Comparison of ENCODE assay signal across 1 worm cellular context in the genomic region with DNA sequence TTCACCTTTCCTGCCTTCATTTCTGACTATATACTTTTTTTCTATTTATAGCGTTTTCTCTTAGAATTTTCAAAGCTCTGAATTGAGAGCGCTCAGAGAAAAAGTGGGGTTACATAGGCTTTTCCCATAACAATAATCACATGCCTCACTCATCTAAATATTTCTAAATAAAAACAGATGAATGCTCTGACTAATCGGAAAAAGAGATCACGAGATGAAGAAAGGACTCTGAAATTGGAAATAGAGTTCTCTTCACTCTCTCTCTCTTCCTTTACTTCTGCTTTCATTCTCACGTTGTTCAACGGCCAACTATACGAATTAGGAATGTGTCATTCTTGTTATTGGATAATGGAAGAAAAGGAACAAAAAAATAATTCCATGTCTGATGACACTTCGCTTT.
TF ChIP-seq lines count a peak whose summit lies in the region.

No protein-coding gene starts in this region.

TF ChIP-seq in whole organism, L1 larva, 84 proteins besides CTCF, POLR2A, EP300 and RAD21 (continued from another document):
- TF ChIP-seq nhr-77 (tag; optimal IDR thresholded peaks at IDR 0.05; lab: Kevin White, UChicago) = no peak
- TF ChIP-seq C04F5.9 (tag; optimal IDR thresholded peaks at IDR 0.05; lab: Kevin White, UChicago) = no peak
- no peak for TF ChIP-seq efl-1 (optimal IDR thresholded peaks at IDR 0.05; lab: Kevin White, UChicago)
- TF ChIP-seq efl-1 (GFP tag; optimal IDR thresholded peaks at IDR 0.05 in 1 of 2; lab: Kevin White, UChicago) = peak in 1 of 2 experiments; percentile 19
- TF ChIP-seq sptf-1 (tag; optimal IDR thresholded peaks at IDR 0.05; lab: Kevin White, UChicago) = no peak
- TF ChIP-seq fkh-4 (tag; optimal IDR thresholded peaks at IDR 0.05; lab: Kevin White, UChicago; ENCODE audit: borderline replicate concordance) = peak; percentile 48
- TF ChIP-seq xbp-1 (tag; optimal IDR thresholded peaks at IDR 0.05; lab: Kevin White, UChicago) = peak; percentile 15
- no peak for TF ChIP-seq elt-2 (tag; optimal IDR thresholded peaks at IDR 0.05; lab: Kevin White, UChicago)
- TF ChIP-seq ces-1 (GFP tag; optimal IDR thresholded peaks at IDR 0.05; lab: Kevin White, UChicago) = no peak
- no peak for TF ChIP-seq ceh-90 (tag; optimal IDR thresholded peaks at IDR 0.05; lab: Kevin White, UChicago)
- TF ChIP-seq blmp-1 (tag; optimal IDR thresholded peaks at IDR 0.05; lab: Kevin White, UChicago) = no peak
- no peak for TF ChIP-seq lin-15B (tag; optimal IDR thresholded peaks at IDR 0.05; lab: Kevin White, UChicago)
- TF ChIP-seq pax-3 (tag; optimal IDR thresholded peaks at IDR 0.05; lab: Kevin White, UChicago) = peak; percentile 52
- no peak for TF ChIP-seq skn-1 (tag; optimal IDR thresholded peaks at IDR 0.05; lab: Kevin White, UChicago)
- TF ChIP-seq nhr-85 (tag; lab: Kevin White, UChicago) = no peak
- no peak for TF ChIP-seq ceh-63 (GFP tag; optimal IDR thresholded peaks at IDR 0.05; lab: Kevin White, UChicago)
- TF ChIP-seq unc-62 (GFP tag; optimal IDR thresholded peaks at IDR 0.05; lab: Kevin White, UChicago) = no peak
- TF ChIP-seq zip-4 (GFP tag; optimal IDR thresholded peaks at IDR 0.05; lab: Kevin White, UChicago) = no peak
- no peak for TF ChIP-seq ceh-82 (tag; optimal IDR thresholded peaks at IDR 0.05; lab: Kevin White, UChicago)
- TF ChIP-seq egl-13 (tag; optimal IDR thresholded peaks at IDR 0.05; lab: Kevin White, UChicago) = no peak
- TF ChIP-seq fkh-8 (tag; optimal IDR thresholded peaks at IDR 0.05; lab: Kevin White, UChicago) = peak; percentile 93
- TF ChIP-seq nhr-11 (tag; optimal IDR thresholded peaks at IDR 0.05; lab: Kevin White, UChicago) = peak; percentile 10
- no peak for TF ChIP-seq lin-39 (tag; optimal IDR thresholded peaks at IDR 0.05; lab: Kevin White, UChicago)
- TF ChIP-seq unc-130 (tag; optimal IDR thresholded peaks at IDR 0.05; lab: Kevin White, UChicago) = no peak
- no peak for TF ChIP-seq mef-2 (tag; optimal IDR thresholded peaks at IDR 0.05; lab: Kevin White, UChicago)
- no peak for TF ChIP-seq C34B4.2 (tag; optimal IDR thresholded peaks at IDR 0.05; lab: Kevin White, UChicago)
- TF ChIP-seq pag-3 (tag; optimal IDR thresholded peaks at IDR 0.05; lab: Kevin White, UChicago; ENCODE audit: borderline replicate concordance, insufficient read depth) = no peak
- TF ChIP-seq swsn-7 (tag; optimal IDR thresholded peaks at IDR 0.05; lab: Kevin White, UChicago) = peak; percentile 28
- no peak for TF ChIP-seq aha-1 (tag; optimal IDR thresholded peaks at IDR 0.05; lab: Kevin White, UChicago)
- TF ChIP-seq sup-37 (GFP tag; optimal IDR thresholded peaks at IDR 0.05; lab: Kevin White, UChicago) = no peak
- TF ChIP-seq isw-1 (GFP tag; IDR thresholded peaks at IDR 0.05; lab: Robert Waterston, UW) = no peak
- TF ChIP-seq mep-1 (tag; optimal IDR thresholded peaks at IDR 0.05; lab: Kevin White, UChicago) = no peak
- no peak for TF ChIP-seq nhr-28 (tag; optimal IDR thresholded peaks at IDR 0.05; lab: Kevin White, UChicago)
- no peak for TF ChIP-seq tlp-1 (tag; optimal IDR thresholded peaks at IDR 0.05; lab: Kevin White, UChicago)
- no peak for TF ChIP-seq hpl-2 (GFP tag; optimal IDR thresholded peaks at IDR 0.05; lab: Kevin White, UChicago)
- no peak for TF ChIP-seq fos-1 (tag; optimal IDR thresholded peaks at IDR 0.05; lab: Kevin White, UChicago)
- no peak for TF ChIP-seq zag-1 (tag; optimal IDR thresholded peaks at IDR 0.05; lab: Kevin White, UChicago)
- TF ChIP-seq hlh-17 (GFP tag; optimal IDR thresholded peaks at IDR 0.05; lab: Kevin White, UChicago; ENCODE audit: borderline replicate concordance) = no peak
- no peak for TF ChIP-seq mdl-1 (tag; optimal IDR thresholded peaks at IDR 0.05; lab: Kevin White, UChicago)
- TF ChIP-seq snpc-4 (tag; optimal IDR thresholded peaks at IDR 0.05; lab: Kevin White, UChicago) = no peak
- TF ChIP-seq aly-2 (tag; optimal IDR thresholded peaks at IDR 0.05; lab: Kevin White, UChicago) = no peak
- no peak for TF ChIP-seq vab-15 (tag; optimal IDR thresholded peaks at IDR 0.05; lab: Kevin White, UChicago)
- no peak for TF ChIP-seq dpl-1 (GFP tag; optimal IDR thresholded peaks at IDR 0.05; lab: Kevin White, UChicago)
- no peak for TF ChIP-seq ets-5 (GFP tag; IDR thresholded peaks at IDR 0.05; lab: Robert Waterston, UW)
- no peak for TF ChIP-seq Y116A8C.19 (tag; optimal IDR thresholded peaks at IDR 0.05; lab: Kevin White, UChicago; ENCODE audit: borderline replicate concordance)
- peak; percentile 61 for TF ChIP-seq sox-4 (tag; optimal IDR thresholded peaks at IDR 0.05; lab: Kevin White, UChicago)
- peak; percentile 20 for TF ChIP-seq unc-86 (tag; optimal IDR thresholded peaks at IDR 0.05; lab: Kevin White, UChicago)
- peak; percentile 27 for TF ChIP-seq fkh-10 (GFP tag; optimal IDR thresholded peaks at IDR 0.05; lab: Kevin White, UChicago)
- TF ChIP-seq lin-13 (GFP tag; optimal IDR thresholded peaks at IDR 0.05; lab: Kevin White, UChicago) = no peak
- TF ChIP-seq nhr-12 (tag; optimal IDR thresholded peaks at IDR 0.05; lab: Kevin White, UChicago) = no peak
- TF ChIP-seq lin-35 (GFP tag; optimal IDR thresholded peaks at IDR 0.05; lab: Kevin White, UChicago) = no peak
- peak; percentile 14 for TF ChIP-seq nhr-20 (tag; optimal IDR thresholded peaks at IDR 0.05; lab: Kevin White, UChicago)
- TF ChIP-seq nhr-76 (tag; optimal IDR thresholded peaks at IDR 0.05; lab: Kevin White, UChicago) = no peak
- TF ChIP-seq nhr-237 (tag; optimal IDR thresholded peaks at IDR 0.05; lab: Kevin White, UChicago) = no peak
- TF ChIP-seq ztf-4 (tag; optimal IDR thresholded peaks at IDR 0.05; lab: Kevin White, UChicago) = no peak
- TF ChIP-seq ceh-88 (GFP tag; IDR thresholded peaks at IDR 0.05; lab: Robert Waterston, UW) = no peak
- TF ChIP-seq egl-27 (tag; optimal IDR thresholded peaks at IDR 0.05; lab: Kevin White, UChicago) = no peak
- no peak for TF ChIP-seq mab-9 (GFP tag; IDR thresholded peaks at IDR 0.05; lab: Robert Waterston, UW)
- no peak for TF ChIP-seq nhr-19 (GFP tag; conservative IDR thresholded peaks at IDR 0.05; lab: Robert Waterston, UW)
- TF ChIP-seq jun-1 (tag; optimal IDR thresholded peaks at IDR 0.05; lab: Kevin White, UChicago) = no peak
- TF ChIP-seq unc-98 (GFP tag; IDR thresholded peaks at IDR 0.05; lab: Robert Waterston, UW) = no peak
- no peak for TF ChIP-seq unc-30 (tag; optimal IDR thresholded peaks at IDR 0.05; lab: Kevin White, UChicago)
- no peak for TF ChIP-seq ama-1 (optimal IDR thresholded peaks at IDR 0.05; lab: Kevin White, UChicago)
